Worm (Caenorhabditis elegans): ENCODE measurements around the gene clec-144.

The clec-144 gene

DNA sequence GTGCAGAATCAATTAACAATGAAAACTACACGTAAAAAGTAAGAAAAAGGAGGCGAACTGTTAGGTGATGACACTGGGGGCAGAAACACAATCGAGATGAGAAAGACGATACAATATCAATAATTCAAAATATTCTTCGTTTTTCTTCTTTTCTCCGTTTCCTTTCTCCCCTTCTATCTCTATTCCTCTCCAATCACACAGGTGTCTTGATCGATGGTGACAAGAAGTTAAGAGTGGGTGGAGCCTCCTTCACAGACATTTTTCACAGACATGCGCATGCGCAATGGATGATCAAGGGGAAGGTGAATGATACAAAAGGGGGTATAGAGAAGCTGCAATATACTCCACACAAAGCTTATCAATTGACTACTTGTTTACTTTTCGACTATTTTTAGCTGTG lies 22.4 kb upstream of the clec-144 start:
- TF ChIP-seq C34B4.2 (tag; optimal IDR thresholded peaks at IDR 0.05) (no peak), mdl-1 (tag; optimal IDR thresholded peaks at IDR 0.05) (no peak), elt-3 (tag; optimal IDR thresholded peaks at IDR 0.05) (peak in 1 of 6 experiments; percentile 32), nhr-85 (tag) (peak; percentile 74), efl-1 (optimal IDR thresholded peaks at IDR 0.05) (no peak), efl-1 (GFP tag; optimal IDR thresholded peaks at IDR 0.05 in 1 of 2) (peak in 1 of 2 experiments; percentile 30), lsy-2 (tag; optimal IDR thresholded peaks at IDR 0.05) (peak in 1 of 2 experiments; percentile 1), blmp-1 (tag; optimal IDR thresholded peaks at IDR 0.05) (peak; percentile 70), irx-1 (tag; optimal IDR thresholded peaks at IDR 0.05) (no peak)

DNA sequence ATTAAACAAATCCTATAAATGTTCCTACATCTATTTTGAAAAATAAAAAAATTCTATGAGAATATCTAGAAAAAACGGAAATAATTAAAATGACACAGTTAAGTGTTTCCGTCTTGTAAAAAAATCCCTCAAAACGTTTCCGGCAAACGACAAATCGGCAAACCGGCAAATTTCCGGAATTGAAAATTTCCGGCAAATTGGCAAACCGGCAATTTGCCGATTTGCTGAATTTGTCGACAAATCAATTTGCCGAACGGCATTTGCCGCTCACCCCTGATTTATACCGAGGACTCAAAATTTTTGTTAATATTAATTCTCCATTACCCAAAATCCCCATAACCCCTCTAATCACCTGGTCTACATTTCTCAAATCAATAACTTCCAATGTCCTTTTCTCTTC lies 20.7 kb upstream of the clec-144 start:
- TF ChIP-seq F16B12.6 (tag; optimal IDR thresholded peaks at IDR 0.05) (no peak), swsn-7 (tag; optimal IDR thresholded peaks at IDR 0.05) (no peak), efl-1 (optimal IDR thresholded peaks at IDR 0.05) (no peak), efl-1 (GFP tag; optimal IDR thresholded peaks at IDR 0.05 in 1 of 2) (peak in 1 of 2 experiments; percentile 53)

DNA sequence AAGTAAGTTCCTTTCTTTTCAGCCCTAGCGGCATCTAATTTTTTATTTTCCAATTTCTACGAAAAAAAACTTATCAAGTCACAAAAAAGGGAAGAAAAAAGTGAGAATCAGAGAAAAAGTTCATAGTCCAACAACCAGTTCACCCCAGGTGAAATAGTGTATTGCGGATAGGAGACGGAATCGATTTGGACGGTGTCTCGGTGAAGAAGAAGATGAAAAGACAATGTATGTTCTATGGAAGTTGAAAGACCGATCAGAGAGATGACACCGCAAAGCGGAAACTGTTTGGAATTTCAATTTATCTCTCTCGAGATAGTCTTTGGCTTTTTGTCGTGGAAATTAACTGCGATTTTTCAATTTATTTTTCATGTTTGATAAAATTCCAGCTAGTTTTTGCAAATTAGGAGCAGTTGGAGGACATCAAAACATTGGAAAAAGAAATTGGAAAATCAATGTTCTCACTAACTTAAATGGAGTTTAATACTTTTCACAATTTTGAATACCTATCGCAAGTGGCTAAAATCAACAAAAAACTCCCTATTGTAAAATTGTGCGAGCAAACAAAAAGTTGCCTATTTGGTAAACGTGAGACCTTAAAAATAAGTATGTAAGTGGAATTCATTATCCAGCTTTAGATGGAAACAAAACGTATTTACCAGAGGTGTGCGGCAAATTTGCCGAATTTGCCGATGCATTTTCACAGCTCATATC lies 20.0 kb upstream of the clec-144 start:
- TF ChIP-seq ces-1 (GFP tag; optimal IDR thresholded peaks at IDR 0.05) (no peak), ceh-63 (GFP tag; optimal IDR thresholded peaks at IDR 0.05) (no peak), C16A3.4 (tag; optimal IDR thresholded peaks at IDR 0.05) (no peak), jun-1 (tag; optimal IDR thresholded peaks at IDR 0.05) (no peak), elt-3 (tag; optimal IDR thresholded peaks at IDR 0.05) (peak in 4 of 6 experiments; percentile 9 to 76 (median 68)), elt-2 (tag; optimal IDR thresholded peaks at IDR 0.05) (no peak), blmp-1 (tag; optimal IDR thresholded peaks at IDR 0.05) (peak; percentile 53), ceh-88 (GFP tag; IDR thresholded peaks at IDR 0.05) (no peak), tbx-2 (tag; optimal IDR thresholded peaks at IDR 0.05) (peak; percentile 8), snu-23 (GFP tag; optimal IDR thresholded peaks at IDR 0.05) (peak; percentile 17), nhr-71 (tag; optimal IDR thresholded peaks at IDR 0.05) (peak; percentile 27), nhr-85 (tag) (peak; percentile 94), lin-14 (GFP tag; optimal IDR thresholded peaks at IDR 0.05) (peak; percentile 59), nhr-20 (tag; optimal IDR thresholded peaks at IDR 0.05) (peak; percentile 20), lsy-2 (tag; optimal IDR thresholded peaks at IDR 0.05) (peak in 1 of 2 experiments; percentile 7)

DNA sequence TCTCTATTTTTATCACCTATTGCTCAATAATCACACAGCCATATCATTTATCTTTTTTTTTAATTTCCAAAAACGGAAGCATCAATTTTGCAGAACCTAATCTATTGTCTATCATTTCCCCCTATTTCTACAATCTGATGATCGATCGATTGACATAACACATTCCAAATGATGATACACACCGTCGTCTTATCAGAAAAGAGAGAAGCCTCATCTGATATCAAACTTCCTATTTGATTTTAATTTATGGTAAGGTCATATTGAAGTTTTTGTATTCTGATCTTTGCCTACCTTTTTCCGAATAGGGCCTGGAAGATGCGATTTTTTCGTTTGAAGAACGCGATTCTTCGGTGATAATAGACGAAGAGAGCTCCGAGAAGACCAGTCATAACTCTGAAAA lies 17.2 kb upstream of the clec-144 start:
- TF ChIP-seq tlp-1 (tag; optimal IDR thresholded peaks at IDR 0.05) (no peak), vab-15 (tag; optimal IDR thresholded peaks at IDR 0.05) (no peak), ces-1 (GFP tag; optimal IDR thresholded peaks at IDR 0.05) (no peak), sox-4 (tag; optimal IDR thresholded peaks at IDR 0.05) (no peak), ets-5 (GFP tag; IDR thresholded peaks at IDR 0.05) (no peak), nhr-85 (tag) (peak; percentile 70), nhr-90 (tag; optimal IDR thresholded peaks at IDR 0.05; ENCODE audit: poor library complexity) (no peak), egl-27 (tag; optimal IDR thresholded peaks at IDR 0.05) (no peak), skn-1 (tag; optimal IDR thresholded peaks at IDR 0.05) (no peak), sptf-1 (tag; optimal IDR thresholded peaks at IDR 0.05) (no peak), nhr-84 (tag; optimal IDR thresholded peaks at IDR 0.05) (no peak), mef-2 (tag; optimal IDR thresholded peaks at IDR 0.05) (no peak), lsy-2 (tag; optimal IDR thresholded peaks at IDR 0.05) (no peak), lin-35 (GFP tag; optimal IDR thresholded peaks at IDR 0.05) (no peak), dsc-1 (tag; optimal IDR thresholded peaks at IDR 0.05) (no peak), lin-14 (GFP tag; optimal IDR thresholded peaks at IDR 0.05) (peak; percentile 25), jun-1 (tag; optimal IDR thresholded peaks at IDR 0.05) (no peak), C16A3.4 (tag; optimal IDR thresholded peaks at IDR 0.05) (no peak), unc-30 (tag; optimal IDR thresholded peaks at IDR 0.05) (no peak), ceh-88 (GFP tag; IDR thresholded peaks at IDR 0.05) (no peak), efl-1 (optimal IDR thresholded peaks at IDR 0.05) (no peak), efl-1 (GFP tag; optimal IDR thresholded peaks at IDR 0.05 in 1 of 2) (peak in 1 of 2 experiments; percentile 60), nhr-76 (tag; optimal IDR thresholded peaks at IDR 0.05) (no peak), zip-4 (GFP tag; optimal IDR thresholded peaks at IDR 0.05) (no peak), lin-15B (tag; optimal IDR thresholded peaks at IDR 0.05) (no peak), C34B4.2 (tag; optimal IDR thresholded peaks at IDR 0.05) (no peak), nhr-20 (tag; optimal IDR thresholded peaks at IDR 0.05) (no peak), unc-130 (tag; optimal IDR thresholded peaks at IDR 0.05) (no peak), F16B12.6 (tag; optimal IDR thresholded peaks at IDR 0.05) (no peak), rnt-1 (tag; optimal IDR thresholded peaks at IDR 0.05) (no peak), blmp-1 (tag; optimal IDR thresholded peaks at IDR 0.05) (peak; percentile 16), lir-3 (tag; optimal IDR thresholded peaks at IDR 0.05; ENCODE audit: poor library complexity) (no peak), unc-98 (GFP tag; IDR thresholded peaks at IDR 0.05) (no peak), ceh-90 (tag; optimal IDR thresholded peaks at IDR 0.05) (no peak), aly-2 (tag; optimal IDR thresholded peaks at IDR 0.05) (no peak)
